Worm (Caenorhabditis elegans): ENCODE results near the gene tag-153.

tag-153 gene

ce11 chrV:9305116-9305515 is 17.8 kb upstream of the tag-153 start, which contains the start of gene F44A2.3:
Gene F44A2.3 (plus strand): TSS chrV:9305416.
- no peak for TF ChIP-seq R02D3.7 (tag; optimal IDR thresholded peaks at IDR 0.05)
- no peak for TF ChIP-seq fos-1 (tag; optimal IDR thresholded peaks at IDR 0.05)
- no peak for TF ChIP-seq nhr-76 (tag; optimal IDR thresholded peaks at IDR 0.05)
- TF ChIP-seq ztf-4 (tag; optimal IDR thresholded peaks at IDR 0.05) = no peak
- TF ChIP-seq nhr-43 (tag; optimal IDR thresholded peaks at IDR 0.05; ENCODE audit: poor library complexity, severe bottlenecking) = no peak
- no peak for TF ChIP-seq nhr-67 (tag; optimal IDR thresholded peaks at IDR 0.05)
- TF ChIP-seq pha-4 (tag; optimal IDR thresholded peaks at IDR 0.05) = no peak
- TF ChIP-seq lin-15B (tag; optimal IDR thresholded peaks at IDR 0.05) = no peak
- no peak for TF ChIP-seq elt-3 (tag; optimal IDR thresholded peaks at IDR 0.05)
- TF ChIP-seq lsy-12 (tag; optimal IDR thresholded peaks at IDR 0.05) = no peak
- no peak for TF ChIP-seq unc-39 (tag; optimal IDR thresholded peaks at IDR 0.05)
- TF ChIP-seq mml-1 (tag; optimal IDR thresholded peaks at IDR 0.05) = no peak
- no peak for TF ChIP-seq elt-1 (tag; optimal IDR thresholded peaks at IDR 0.05)
- no peak for TF ChIP-seq ceh-9 (tag; optimal IDR thresholded peaks at IDR 0.05)
- TF ChIP-seq ZK546.5 (tag; optimal IDR thresholded peaks at IDR 0.05) = no peak
- TF ChIP-seq daf-12 (tag; optimal IDR thresholded peaks at IDR 0.05) = no peak

DNA sequence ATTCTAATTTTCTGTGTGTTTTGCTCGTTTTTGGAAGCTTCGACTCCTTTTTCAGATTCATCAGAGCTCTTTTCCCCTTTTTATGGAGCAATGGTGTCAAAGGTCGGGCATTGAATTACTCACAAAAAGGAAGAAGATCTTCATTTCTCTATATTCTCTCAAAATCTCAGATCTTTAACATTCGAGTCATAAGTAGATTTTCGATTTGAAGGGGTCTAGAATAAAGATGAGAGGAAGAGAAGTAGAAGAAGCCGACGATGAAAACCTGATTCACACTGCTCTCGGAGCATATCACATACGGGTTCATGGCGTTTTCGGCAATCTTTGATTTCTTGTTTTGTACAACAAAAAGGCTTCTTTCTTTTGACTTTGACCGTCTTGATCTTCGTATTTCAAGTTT is 10.5 kb upstream of the tag-153 start:
- TF ChIP-seq skn-1 (tag; optimal IDR thresholded peaks at IDR 0.05) (no peak), nhr-23 (tag; optimal IDR thresholded peaks at IDR 0.05) (no peak), nhr-67 (tag; optimal IDR thresholded peaks at IDR 0.05) (no peak), fkh-10 (GFP tag; optimal IDR thresholded peaks at IDR 0.05) (peak; percentile 79), lin-39 (tag; optimal IDR thresholded peaks at IDR 0.05) (no peak), nhr-76 (tag; optimal IDR thresholded peaks at IDR 0.05) (no peak)

ce11 chrV:9314408-9314807 is 8.5 kb upstream of the tag-153 start:
- TF ChIP-seq ZK546.5 (tag; optimal IDR thresholded peaks at IDR 0.05) (no peak), hmg-11 (tag; optimal IDR thresholded peaks at IDR 0.05) (no peak), ceh-16 (tag; optimal IDR thresholded peaks at IDR 0.05) (no peak), elt-1 (tag; optimal IDR thresholded peaks at IDR 0.05) (no peak), aly-2 (tag; optimal IDR thresholded peaks at IDR 0.05) (no peak), nhr-25 (tag; optimal IDR thresholded peaks at IDR 0.05) (no peak), lin-15B (tag; optimal IDR thresholded peaks at IDR 0.05) (no peak), sea-2 (GFP tag; optimal IDR thresholded peaks at IDR 0.05) (no peak), ztf-11 (tag; optimal IDR thresholded peaks at IDR 0.05) (no peak)

DNA sequence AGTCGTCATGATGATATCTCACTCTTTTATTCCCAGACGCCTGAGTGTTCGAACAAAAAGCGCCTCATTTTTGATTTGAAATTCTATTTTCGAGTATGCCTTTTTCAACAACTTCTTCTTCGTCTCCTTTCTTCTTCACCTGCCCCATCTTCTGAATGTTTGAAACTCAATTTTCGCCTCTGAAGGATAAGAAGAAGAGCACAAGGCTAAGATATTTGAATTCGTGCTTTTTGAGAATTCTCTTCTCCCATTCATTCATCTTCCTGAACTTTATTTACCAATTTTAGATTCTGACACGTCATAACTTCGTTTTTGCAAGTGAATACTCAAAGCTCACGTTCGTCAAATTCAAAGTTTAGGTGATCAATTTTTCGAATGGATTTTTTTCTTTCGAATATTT is 5.9 kb upstream of the tag-153 start:
- TF ChIP-seq fkh-10 (GFP tag; optimal IDR thresholded peaks at IDR 0.05) = peak; percentile 59
- no peak for TF ChIP-seq ztf-4 (tag; optimal IDR thresholded peaks at IDR 0.05)

- TF ChIP-seq ceh-28 (tag; optimal IDR thresholded peaks at IDR 0.05) = no peak
- no peak for TF ChIP-seq nhr-12 (tag; optimal IDR thresholded peaks at IDR 0.05)
- TF ChIP-seq hmg-11 (tag; optimal IDR thresholded peaks at IDR 0.05) = peak; percentile 81
- TF ChIP-seq ceh-9 (tag; optimal IDR thresholded peaks at IDR 0.05) = no peak
- peak; percentile 22 for TF ChIP-seq elt-1 (tag; optimal IDR thresholded peaks at IDR 0.05)
- no peak for TF ChIP-seq eor-1 (tag; optimal IDR thresholded peaks at IDR 0.05)
- TF ChIP-seq nhr-77 (tag; optimal IDR thresholded peaks at IDR 0.05) = peak; percentile 19
- TF ChIP-seq snpc-4 (tag; optimal IDR thresholded peaks at IDR 0.05) = no peak
- peak; percentile 65 for TF ChIP-seq lin-39 (tag; optimal IDR thresholded peaks at IDR 0.05)
- no peak for TF ChIP-seq nhr-28 (tag; optimal IDR thresholded peaks at IDR 0.05)
- no peak for TF ChIP-seq jun-1 (tag; optimal IDR thresholded peaks at IDR 0.05)
- TF ChIP-seq aly-2 (tag; optimal IDR thresholded peaks at IDR 0.05) = no peak
- TF ChIP-seq nfya-1 (tag; optimal IDR thresholded peaks at IDR 0.05; ENCODE audit: insufficient read depth) = peak; percentile 49
- TF ChIP-seq R02D3.7 (tag; optimal IDR thresholded peaks at IDR 0.05) = peak; percentile 2
- no peak for TF ChIP-seq ztf-4 (tag; optimal IDR thresholded peaks at IDR 0.05)
- no peak for TF ChIP-seq pha-4 (tag; optimal IDR thresholded peaks at IDR 0.05)
- TF ChIP-seq unc-62 (GFP tag; optimal IDR thresholded peaks at IDR 0.05) = no peak
- TF ChIP-seq mml-1 (tag; optimal IDR thresholded peaks at IDR 0.05) = no peak
- no peak for TF ChIP-seq elt-3 (tag; optimal IDR thresholded peaks at IDR 0.05)
- TF ChIP-seq nhr-23 (tag; optimal IDR thresholded peaks at IDR 0.05) = no peak
- no peak for TF ChIP-seq skn-1 (tag; optimal IDR thresholded peaks at IDR 0.05)
- no peak for TF ChIP-seq pqm-1 (tag; optimal IDR thresholded peaks at IDR 0.05)
- TF ChIP-seq ztf-11 (tag; optimal IDR thresholded peaks at IDR 0.05) = no peak
- no peak for TF ChIP-seq ZK546.5 (tag; optimal IDR thresholded peaks at IDR 0.05)
- no peak for TF ChIP-seq lin-15B (tag; optimal IDR thresholded peaks at IDR 0.05)
- TF ChIP-seq fos-1 (tag; optimal IDR thresholded peaks at IDR 0.05) = no peak
- no peak for TF ChIP-seq nhr-67 (tag; optimal IDR thresholded peaks at IDR 0.05)
- peak; percentile 29 for TF ChIP-seq egl-27 (tag; optimal IDR thresholded peaks at IDR 0.05)
- TF ChIP-seq ama-1 (optimal IDR thresholded peaks at IDR 0.05) = no peak
- TF ChIP-seq fkh-2 (tag; optimal IDR thresholded peaks at IDR 0.05) = no peak
- peak; percentile 49 for TF ChIP-seq elt-2 (tag; optimal IDR thresholded peaks at IDR 0.05)
- no peak for TF ChIP-seq nhr-237 (tag; optimal IDR thresholded peaks at IDR 0.05)
- TF ChIP-seq nhr-11 (tag; optimal IDR thresholded peaks at IDR 0.05) = no peak
- no peak for TF ChIP-seq fkh-10 (GFP tag; optimal IDR thresholded peaks at IDR 0.05)
- peak; percentile 51 for TF ChIP-seq tbx-2 (tag; optimal IDR thresholded peaks at IDR 0.05)
- peak; percentile 2 for TF ChIP-seq nhr-76 (tag; optimal IDR thresholded peaks at IDR 0.05)
- peak; percentile 37 for TF ChIP-seq lsy-12 (tag; optimal IDR thresholded peaks at IDR 0.05)
- no peak for TF ChIP-seq sea-2 (GFP tag; optimal IDR thresholded peaks at IDR 0.05)
These were observed 4.8 kb upstream of the tag-153 start, which contains the start of gene kvs-3 for ce11 chrV:9318046-9318445. Gene kvs-3 (plus strand): TSS chrV:9318311.
